In the genomic region with DNA sequence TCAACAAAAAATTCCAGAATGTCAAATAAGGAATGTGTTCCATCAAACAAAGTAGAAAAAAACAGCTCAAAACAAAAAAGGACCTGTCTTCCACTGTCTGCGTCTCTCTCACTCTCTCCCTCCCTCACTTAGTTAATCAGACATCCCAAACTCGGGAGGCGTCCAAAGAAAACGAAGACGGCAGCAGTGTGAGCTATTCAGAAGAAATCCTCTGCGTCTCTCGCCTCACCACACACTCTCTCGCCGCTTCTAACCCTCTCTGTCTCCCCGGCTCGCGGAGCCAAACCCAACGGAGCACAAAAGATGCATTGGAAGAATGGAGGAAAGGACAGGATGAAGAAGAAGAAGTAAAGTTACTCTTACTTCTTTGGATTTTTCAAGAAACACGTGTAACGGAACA, we compare ENCODE assay signal across 8 worm cellular contexts.
TF ChIP-seq lines count a peak whose summit lies in the region.

No protein-coding gene starts in this region.

TF ChIP-seq in whole organism, L1 larva, 84 proteins besides CTCF, POLR2A, EP300 and RAD21 (continues in another document):
- TF ChIP-seq sup-37 (GFP tag; optimal IDR thresholded peaks at IDR 0.05; lab: Kevin White, UChicago), result no peak
- TF ChIP-seq tbx-2 (tag; optimal IDR thresholded peaks at IDR 0.05; lab: Kevin White, UChicago), result peak; percentile 49
- peak; percentile 1 for TF ChIP-seq dsc-1 (tag; optimal IDR thresholded peaks at IDR 0.05; lab: Kevin White, UChicago)
- no peak for TF ChIP-seq nhr-237 (tag; optimal IDR thresholded peaks at IDR 0.05; lab: Kevin White, UChicago)
- no peak for TF ChIP-seq lin-15B (tag; optimal IDR thresholded peaks at IDR 0.05; lab: Kevin White, UChicago)
- peak; percentile 29 to 51 for TF ChIP-seq lsy-2 (tag; optimal IDR thresholded peaks at IDR 0.05; lab: Kevin White, UChicago)
- no peak for TF ChIP-seq lin-35 (GFP tag; optimal IDR thresholded peaks at IDR 0.05; lab: Kevin White, UChicago)
- TF ChIP-seq fkh-4 (tag; optimal IDR thresholded peaks at IDR 0.05; lab: Kevin White, UChicago; ENCODE audit: borderline replicate concordance), result no peak
- peak; percentile 59 for TF ChIP-seq nhr-47 (tag; optimal IDR thresholded peaks at IDR 0.05; lab: Kevin White, UChicago)
- TF ChIP-seq dpl-1 (GFP tag; optimal IDR thresholded peaks at IDR 0.05; lab: Kevin White, UChicago), result peak in 1 of 3 experiments; percentile 15

TF ChIP-seq in whole organism, L2 larva, 48 proteins besides CTCF, POLR2A, EP300 and RAD21 (continues in another document):
- TF ChIP-seq nhr-23 (tag; optimal IDR thresholded peaks at IDR 0.05; lab: Kevin White, UChicago) (no peak), Y55F3AM.14 (GFP tag; optimal IDR thresholded peaks at IDR 0.05; lab: Kevin White, UChicago) (no peak), crh-2 (tag; optimal IDR thresholded peaks at IDR 0.05; lab: Kevin White, UChicago) (no peak), unc-39 (tag; optimal IDR thresholded peaks at IDR 0.05; lab: Kevin White, UChicago) (no peak), fos-1 (tag; optimal IDR thresholded peaks at IDR 0.05; lab: Kevin White, UChicago) (no peak), egl-27 (tag; optimal IDR thresholded peaks at IDR 0.05; lab: Kevin White, UChicago) (no peak), ceh-16 (tag; optimal IDR thresholded peaks at IDR 0.05; lab: Kevin White, UChicago) (no peak), lin-13 (GFP tag; optimal IDR thresholded peaks at IDR 0.05; lab: Kevin White, UChicago) (peak; percentile 7), nhr-10 (tag; optimal IDR thresholded peaks at IDR 0.05; lab: Kevin White, UChicago) (no peak), nhr-25 (tag; optimal IDR thresholded peaks at IDR 0.05; lab: Kevin White, UChicago) (no peak), ceh-82 (tag; optimal IDR thresholded peaks at IDR 0.05; lab: Kevin White, UChicago) (no peak), sem-4 (tag; optimal IDR thresholded peaks at IDR 0.05; lab: Kevin White, UChicago) (no peak)

TF ChIP-seq in whole organism, L3 larva, 47 proteins besides CTCF, POLR2A, EP300 and RAD21 (continues in another document):
- TF ChIP-seq tbx-2 (tag; optimal IDR thresholded peaks at IDR 0.05; lab: Kevin White, UChicago) (no peak), ceh-16 (tag; optimal IDR thresholded peaks at IDR 0.05; lab: Kevin White, UChicago) (no peak), ZK546.5 (tag; optimal IDR thresholded peaks at IDR 0.05; lab: Kevin White, UChicago) (no peak), nhr-77 (tag; optimal IDR thresholded peaks at IDR 0.05; lab: Kevin White, UChicago) (no peak), pha-4 (tag; optimal IDR thresholded peaks at IDR 0.05; lab: Kevin White, UChicago) (no peak), nhr-12 (tag; optimal IDR thresholded peaks at IDR 0.05; lab: Kevin White, UChicago) (no peak), nhr-23 (tag; optimal IDR thresholded peaks at IDR 0.05; lab: Kevin White, UChicago) (no peak), fkh-10 (GFP tag; optimal IDR thresholded peaks at IDR 0.05; lab: Kevin White, UChicago) (peak; percentile 39), lin-39 (tag; optimal IDR thresholded peaks at IDR 0.05; lab: Kevin White, UChicago) (peak; percentile 10), nhr-237 (tag; optimal IDR thresholded peaks at IDR 0.05; lab: Kevin White, UChicago) (no peak), eor-1 (tag; optimal IDR thresholded peaks at IDR 0.05; lab: Kevin White, UChicago) (no peak), daf-12 (tag; optimal IDR thresholded peaks at IDR 0.05; lab: Kevin White, UChicago) (no peak)

TF ChIP-seq in whole organism, L4 larva, 104 proteins besides CTCF, POLR2A, EP300 and RAD21 (continues in another document):
- peak; percentile 23 to 24 for TF ChIP-seq lsy-2 (tag; optimal IDR thresholded peaks at IDR 0.05; lab: Kevin White, UChicago)
- TF ChIP-seq fos-1 (tag; optimal IDR thresholded peaks at IDR 0.05; lab: Kevin White, UChicago), result no peak
- TF ChIP-seq hlh-11 (tag; optimal IDR thresholded peaks at IDR 0.05; lab: Kevin White, UChicago), result no peak
- TF ChIP-seq php-3 (GFP tag; IDR thresholded peaks at IDR 0.05; lab: Robert Waterston, UW), result no peak
- no peak for TF ChIP-seq ama-1 (optimal IDR thresholded peaks at IDR 0.05; lab: Kevin White, UChicago)
- TF ChIP-seq zip-11 (GFP tag; IDR thresholded peaks at IDR 0.05; lab: Robert Waterston, UW), result no peak
- peak; percentile 54; the same call in 1 of the 2 replicates for TF ChIP-seq set-16 (GFP tag; IDR thresholded peaks at IDR 0.05; lab: Robert Waterston, UW)
- TF ChIP-seq Y5F2A.4 (GFP tag; optimal IDR thresholded peaks at IDR 0.05; lab: Kevin White, UChicago), result no peak
- no peak for TF ChIP-seq attf-4 (tag; optimal IDR thresholded peaks at IDR 0.05; lab: Kevin White, UChicago)
- TF ChIP-seq nhr-11 (tag; optimal IDR thresholded peaks at IDR 0.05; lab: Kevin White, UChicago), result no peak
- TF ChIP-seq dpl-1 (GFP tag; optimal IDR thresholded peaks at IDR 0.05; lab: Kevin White, UChicago), result peak; percentile 13
- peak; percentile 58 for TF ChIP-seq rbr-2 (tag; optimal IDR thresholded peaks at IDR 0.05; lab: Kevin White, UChicago)

TF ChIP-seq in whole organism, early embryonic, 17 proteins besides CTCF, POLR2A, EP300 and RAD21:
- TF ChIP-seq hnd-1 (tag; optimal IDR thresholded peaks at IDR 0.05; lab: Kevin White, UChicago), result no peak
- TF ChIP-seq hmg-4 (GFP tag; optimal IDR thresholded peaks at IDR 0.05; lab: Kevin White, UChicago), result peak; percentile 35

TF ChIP-seq in whole organism, late embryonic, 69 proteins besides CTCF, POLR2A, EP300 and RAD21:
- TF ChIP-seq unc-42 (tag; optimal IDR thresholded peaks at IDR 0.05; lab: Kevin White, UChicago) (peak; percentile 62), rnt-1 (tag; optimal IDR thresholded peaks at IDR 0.05; lab: Kevin White, UChicago) (no peak), mec-3 (tag; optimal IDR thresholded peaks at IDR 0.05; lab: Kevin White, UChicago; ENCODE audit: borderline replicate concordance) (no peak), ceh-31 (tag; optimal IDR thresholded peaks at IDR 0.05; lab: Kevin White, UChicago) (peak; percentile 75), nfya-1 (tag; optimal IDR thresholded peaks at IDR 0.05; lab: Kevin White, UChicago) (peak; percentile 59), ceh-2 (tag; optimal IDR thresholded peaks at IDR 0.05; lab: Kevin White, UChicago) (no peak), tbx-2 (tag; optimal IDR thresholded peaks at IDR 0.05; lab: Kevin White, UChicago) (peak; percentile 4)

TF ChIP-seq in whole organism, mixed stage, embryonic, 35 proteins besides CTCF, POLR2A, EP300 and RAD21:
- TF ChIP-seq ces-1 (GFP tag; optimal IDR thresholded peaks at IDR 0.05; lab: Kevin White, UChicago) (peak; percentile 77), unc-120 (tag; optimal IDR thresholded peaks at IDR 0.05; lab: Kevin White, UChicago; ENCODE audit: poor library complexity, severe bottlenecking) (peak; percentile 36), lsy-2 (tag; optimal IDR thresholded peaks at IDR 0.05; lab: Kevin White, UChicago) (peak; percentile 18), unc-39 (tag; optimal IDR thresholded peaks at IDR 0.05; lab: Kevin White, UChicago) (no peak)
TF ChIP-seq in whole organism, mixed stage, embryonic: peak in this region for 3.

TF ChIP-seq in whole organism, young adult, 124 proteins besides CTCF, POLR2A, EP300 and RAD21:
- TF ChIP-seq F33H1.4 (GFP tag; IDR thresholded peaks at IDR 0.05; lab: Robert Waterston, UW) (no peak), pbrm-1 (GFP tag; IDR thresholded peaks at IDR 0.05; lab: Robert Waterston, UW) (0 out of 2 replicates have a peak, but pooled peaks have one; percentile 14), hmg-1.2 (GFP tag; IDR thresholded peaks at IDR 0.05; lab: Robert Waterston, UW) (peak; percentile 73), K12H6.12 (tag; optimal IDR thresholded peaks at IDR 0.05; lab: Kevin White, UChicago) (peak; percentile 19), nfyb-1 (GFP tag; IDR thresholded peaks at IDR 0.05; lab: Robert Waterston, UW) (0 out of 2 replicates have a peak, but pooled peaks have one; percentile 16)
